Fruit fly (Drosophila melanogaster) whole organism, adult: ENCODE data around the gene CG13086.
A peak's percentile ranks its signal among the peaks of the same experiment; 100 is the strongest.

Experiments
- CG11617 ChIP-seq: fragments of 200-800 bp; sonication (Bioruptor generic); optimal IDR thresholded peaks from 2 replicates; lab custom pipeline; 2017; ENCODE audit warnings: mild to moderate bottlenecking, missing biosample characterization, missing genetic modification reagents, missing genetic modification characterization
- CG12768 ChIP-seq: fragments of 200-800 bp; sonication (Bioruptor generic); optimal IDR thresholded peaks from 2 replicates; lab custom pipeline; 2017; ENCODE audit warnings: missing biosample characterization, missing genetic modification characterization, mild to moderate bottlenecking, moderate library complexity, missing genetic modification reagents
- CG14711 ChIP-seq: fragments of 200-800 bp; sonication (Bioruptor generic); optimal IDR thresholded peaks from 2 replicates; lab custom pipeline; 2018; ENCODE audit warnings: missing biosample characterization, mild to moderate bottlenecking, missing genetic modification characterization, moderate library complexity
- CG1620 ChIP-seq: fragments of 200-800 bp; sonication (Bioruptor generic); optimal IDR thresholded peaks from 2 replicates; lab custom pipeline; 2016; ENCODE audit warnings: missing biosample characterization, missing genetic modification characterization
- CG33017 ChIP-seq: fragments of 200-800 bp; sonication (Bioruptor generic); optimal IDR thresholded peaks from 2 replicates; lab custom pipeline; 2018; ENCODE audit warnings: missing biosample characterization, mild to moderate bottlenecking, missing genetic modification characterization, moderate library complexity
- CG5204 ChIP-seq: fragments of 200-800 bp; sonication (Bioruptor generic); optimal IDR thresholded peaks from 2 replicates; lab custom pipeline; 2016; ENCODE audit warnings: missing biosample characterization, missing genetic modification characterization
- CG7045 ChIP-seq: fragments of 200-800 bp; sonication (Bioruptor generic); optimal IDR thresholded peaks from 2 replicates; lab custom pipeline; 2017; ENCODE audit warnings: missing biosample characterization, mild to moderate bottlenecking, missing genetic modification characterization
- CG7101 ChIP-seq: fragments of 200-800 bp; sonication (Bioruptor generic); optimal IDR thresholded peaks from 2 replicates; lab custom pipeline; 2018; ENCODE audit warnings: missing biosample characterization, mild to moderate bottlenecking, missing genetic modification characterization, moderate library complexity
- Clk ChIP-seq: fragments of 200-800 bp; sonication (Bioruptor generic); optimal IDR thresholded peaks from 2 replicates; lab custom pipeline; 2017; ENCODE audit warnings: missing biosample characterization, missing genetic modification characterization
- Crg-1 ChIP-seq: fragments of 200-800 bp; sonication (Bioruptor generic); optimal IDR thresholded peaks from 2 replicates; lab custom pipeline; 2016; ENCODE audit warnings: missing biosample characterization, missing genetic modification characterization
- Hr96 ChIP-seq: fragments of 200-800 bp; sonication (Bioruptor generic); optimal IDR thresholded peaks from 2 replicates; lab custom pipeline; 2016; ENCODE audit warnings: missing biosample characterization, missing genetic modification characterization
- Mnt ChIP-seq: fragments of 200-800 bp; sonication (Bioruptor generic); optimal IDR thresholded peaks from 2 replicates; lab custom pipeline; 2016; ENCODE audit warnings: missing biosample characterization, mild to moderate bottlenecking, missing genetic modification characterization
- bab1 ChIP-seq: fragments of 200-800 bp; sonication (Bioruptor generic); optimal IDR thresholded peaks from 3 replicates; lab custom pipeline; 2019; ENCODE audit warnings: missing biosample characterization, mild to moderate bottlenecking, missing genetic modification characterization, moderate library complexity
- cic ChIP-seq: fragments of 200-800 bp; sonication (Bioruptor generic); optimal IDR thresholded peaks from 2 replicates; lab custom pipeline; 2017; ENCODE audit warnings: missing biosample characterization, mild to moderate bottlenecking, missing genetic modification characterization, moderate library complexity
- cnc ChIP-seq, 2 experiments: fragments of >200 bp; optimal IDR thresholded peaks; 2 replicates each; lab custom pipeline; 2017
- kay ChIP-seq: fragments of 200-800 bp; sonication (Bioruptor generic); peaks from one replicate; lab custom pipeline; 2016; ENCODE audit warnings: missing biosample characterization, missing genetic modification characterization, borderline replicate concordance
- ovo ChIP-seq: fragments of 200-800 bp; sonication (Bioruptor generic); optimal IDR thresholded peaks from 2 replicates; lab custom pipeline; 2016; ENCODE audit warnings: missing biosample characterization, missing genetic modification characterization
- pad ChIP-seq: fragments of 200-800 bp; sonication (Bioruptor generic); optimal IDR thresholded peaks from 3 replicates; lab custom pipeline; 2017; ENCODE audit warnings: missing biosample characterization, missing genetic modification characterization, mild to moderate bottlenecking, moderate library complexity, missing genetic modification reagents
- tj ChIP-seq: fragments of 200-800 bp; sonication (Bioruptor generic); optimal IDR thresholded peaks from 3 replicates; lab custom pipeline; 2017; ENCODE audit warnings: missing biosample characterization, mild to moderate bottlenecking, missing genetic modification characterization, moderate library complexity
- toe ChIP-seq: fragments of 200-800 bp; sonication (Bioruptor generic); optimal IDR thresholded peaks from 2 replicates; lab custom pipeline; 2016; ENCODE audit warnings: missing biosample characterization, missing genetic modification characterization

The CG13086 gene

DNA sequence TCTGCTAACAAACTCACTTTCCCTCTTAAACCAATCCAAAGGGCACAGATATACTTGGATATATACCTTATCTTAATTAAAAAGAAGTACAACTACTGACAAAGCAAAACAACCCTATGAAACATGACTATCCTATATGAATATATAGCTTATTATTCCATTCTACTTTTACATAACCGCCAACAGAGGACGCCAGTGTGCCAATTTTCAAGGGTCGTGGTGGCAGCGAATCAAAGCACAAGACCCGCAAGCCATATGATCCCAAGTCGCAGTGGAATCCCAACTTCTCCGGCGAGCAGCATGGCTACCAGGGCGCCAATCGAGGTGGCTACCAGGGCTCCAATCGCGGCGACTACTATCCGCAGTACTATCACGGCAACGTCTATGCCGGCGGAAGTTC is 18.2 kb downstream of the CG13086 start:
- TF ChIP-seq Crg-1 (GFP tag; lab: Kevin White, UChicago) (no peak), cnc (optimal IDR thresholded peaks at IDR 0.05; lab: Kevin White, UChicago) (no peak), kay (GFP tag; lab: Kevin White, UChicago) (no peak)

dm6 chr2L:19386106-19386715 is 22.0 kb downstream of the CG13086 start, which contains the start of gene fon:
Gene fon (minus strand): TSS chr2L:19386205.
- TF ChIP-seq CG11617 (GFP tag; lab: Kevin White, UChicago) (no peak), CG14711 (tag; lab: Kevin White, UChicago) (no peak), kay (GFP tag; lab: Kevin White, UChicago) (peak; percentile 62), CG7045 (GFP tag; lab: Kevin White, UChicago) (no peak), tj (no peak), cic (peak; percentile 55), Crg-1 (GFP tag; lab: Kevin White, UChicago) (no peak)

DNA sequence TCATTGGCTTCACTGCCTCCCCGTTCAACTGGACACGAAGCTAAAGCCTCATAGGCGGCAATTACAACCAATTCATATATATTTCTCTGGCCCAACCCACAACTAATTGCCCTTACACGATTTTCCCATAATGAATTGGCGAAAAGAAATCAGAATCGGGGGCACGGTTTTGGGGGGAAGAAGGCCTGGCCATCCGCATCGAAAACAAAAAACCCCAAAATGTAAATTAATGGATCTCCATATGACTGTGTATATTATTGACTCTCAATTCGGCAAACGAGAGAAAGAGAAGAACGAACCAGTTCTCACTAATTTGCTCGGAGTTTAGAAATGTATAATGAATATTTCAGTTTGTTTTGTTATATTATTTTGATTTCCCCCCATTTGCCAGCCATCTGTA is 24.8 kb downstream of the CG13086 start:
- no peak for TF ChIP-seq ovo (GFP tag; lab: Kevin White, UChicago)
- TF ChIP-seq CG14711 (tag; lab: Kevin White, UChicago) = no peak
- TF ChIP-seq bab1 (GFP tag; lab: Kevin White, UChicago) = no peak
- no peak for TF ChIP-seq Crg-1 (GFP tag; lab: Kevin White, UChicago)
- TF ChIP-seq CG7101 (tag; lab: Kevin White, UChicago) = no peak
- TF ChIP-seq Hr96 (GFP tag; lab: Kevin White, UChicago) = no peak
- TF ChIP-seq CG5204 (GFP tag; lab: Kevin White, UChicago) = no peak
- no peak for TF ChIP-seq kay (GFP tag; lab: Kevin White, UChicago)
- no peak for TF ChIP-seq Clk
- no peak for TF ChIP-seq Mnt (GFP tag; lab: Kevin White, UChicago)
- TF ChIP-seq toe (GFP tag; lab: Kevin White, UChicago) = no peak
- no peak for TF ChIP-seq cic
- no peak for TF ChIP-seq tj
- TF ChIP-seq CG33017 (tag; lab: Kevin White, UChicago) = no peak
- TF ChIP-seq CG7045 (GFP tag; lab: Kevin White, UChicago) = no peak
- no peak for TF ChIP-seq CG1620 (GFP tag; lab: Kevin White, UChicago)
- TF ChIP-seq cnc (optimal IDR thresholded peaks at IDR 0.05; lab: Kevin White, UChicago) = no peak
- TF ChIP-seq pad (GFP tag; lab: Kevin White, UChicago) = no peak
- TF ChIP-seq CG12768 (GFP tag; lab: Kevin White, UChicago) = no peak
- no peak for TF ChIP-seq CG11617 (GFP tag; lab: Kevin White, UChicago)

DNA sequence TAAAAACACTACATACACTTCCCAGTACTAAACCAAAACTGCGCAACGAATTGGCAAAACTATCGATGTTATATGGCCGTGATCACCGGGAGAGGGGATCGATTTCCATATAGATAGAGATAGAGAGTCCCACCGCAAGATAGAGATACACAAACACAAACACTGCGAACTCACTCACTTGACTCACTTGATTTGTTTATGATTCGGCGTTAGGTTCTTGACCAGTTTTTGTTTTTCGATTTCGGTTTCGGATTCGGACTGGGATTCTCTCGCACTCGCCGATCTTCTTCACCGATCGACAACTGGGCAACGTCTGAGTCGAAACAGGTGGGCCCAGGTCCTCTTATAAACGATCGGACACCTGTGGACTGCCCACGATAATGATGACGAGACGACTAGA is 25.6 kb downstream of the CG13086 start, which contains the start of gene CG17549:
Gene CG17549, minus strand, starts transcription at position 327 of the 400 bp plus-strand sequence.
- TF ChIP-seq ovo (GFP tag; lab: Kevin White, UChicago) = no peak
- no peak for TF ChIP-seq Crg-1 (GFP tag; lab: Kevin White, UChicago)
- no peak for TF ChIP-seq CG12768 (GFP tag; lab: Kevin White, UChicago)
- TF ChIP-seq CG7101 (tag; lab: Kevin White, UChicago) = no peak
- no peak for TF ChIP-seq CG1620 (GFP tag; lab: Kevin White, UChicago)
- no peak for TF ChIP-seq pad (GFP tag; lab: Kevin White, UChicago)

DNA sequence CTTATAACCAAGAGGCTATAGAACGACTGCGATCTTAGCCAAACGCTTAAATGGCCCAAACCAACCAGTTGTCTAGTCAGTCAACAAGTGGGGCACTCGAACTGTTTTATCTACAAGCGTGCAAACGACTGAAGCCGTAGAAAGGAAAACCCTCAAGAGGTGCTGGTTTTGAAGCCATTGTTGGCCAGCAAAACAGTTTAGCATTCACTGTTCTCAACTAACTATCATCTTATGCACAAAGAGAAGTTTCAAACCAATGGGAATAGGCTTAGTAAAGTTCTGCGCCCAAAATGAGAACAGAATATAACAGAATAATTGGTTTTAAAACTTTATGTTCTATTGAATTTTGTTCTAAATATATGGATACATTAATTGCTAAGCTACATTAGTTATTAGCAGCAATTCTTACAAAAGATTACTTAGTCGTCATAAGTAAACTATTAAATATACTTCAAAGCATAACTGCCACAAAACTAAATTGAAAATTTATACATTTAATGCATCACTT is 29.6 kb downstream of the CG13086 start, which contains the start of gene CG31798:
Gene CG31798, plus strand, starts transcription at position 458 of the 508 bp plus-strand sequence.
- TF ChIP-seq tj = no peak
- no peak for TF ChIP-seq Clk
- no peak for TF ChIP-seq CG14711 (tag; lab: Kevin White, UChicago)
- TF ChIP-seq Crg-1 (GFP tag; lab: Kevin White, UChicago) = no peak
- no peak for TF ChIP-seq CG7045 (GFP tag; lab: Kevin White, UChicago)
- no peak for TF ChIP-seq bab1 (GFP tag; lab: Kevin White, UChicago)
- TF ChIP-seq CG33017 (tag; lab: Kevin White, UChicago) = no peak

- TF ChIP-seq cic = peak; percentile 2
- peak; percentile 53 for TF ChIP-seq toe (GFP tag; lab: Kevin White, UChicago)
- peak; percentile 43 for TF ChIP-seq Hr96 (GFP tag; lab: Kevin White, UChicago)
- no peak for TF ChIP-seq cnc (optimal IDR thresholded peaks at IDR 0.05; lab: Kevin White, UChicago)
- TF ChIP-seq CG12768 (GFP tag; lab: Kevin White, UChicago) = peak; percentile 68
- peak; percentile 23 for TF ChIP-seq CG7045 (GFP tag; lab: Kevin White, UChicago)
- peak; percentile 42 for TF ChIP-seq CG11617 (GFP tag; lab: Kevin White, UChicago)
- TF ChIP-seq pad (GFP tag; lab: Kevin White, UChicago) = no peak
- TF ChIP-seq CG7101 (tag; lab: Kevin White, UChicago) = peak; percentile 48
- TF ChIP-seq Crg-1 (GFP tag; lab: Kevin White, UChicago) = no peak
- TF ChIP-seq CG33017 (tag; lab: Kevin White, UChicago) = peak; percentile 29
- TF ChIP-seq CG5204 (GFP tag; lab: Kevin White, UChicago) = peak; percentile 40
- TF ChIP-seq Clk = peak; percentile 21
- no peak for TF ChIP-seq CG14711 (tag; lab: Kevin White, UChicago)
- no peak for TF ChIP-seq tj
These were observed 33.6 kb downstream of the CG13086 start for dm6 chr2L:19397617-19398316.
